Fruit fly (Drosophila melanogaster): ENCODE results near the gene Nepl6.
A peak's percentile ranks its signal among the peaks of the same experiment; 100 is the strongest.

The Nepl6 gene

dm6 chr2L:6343084-6343873, 42.0 kb downstream of the Nepl6 start (continued):
- TF ChIP-seq CG2129 (GFP tag; IDR thresholded peaks at IDR 0.05; ENCODE audit: partially characterized antibody) (no peak), CG4328 (GFP tag; optimal IDR thresholded peaks at IDR 0.05) (no peak), Bgb (GFP tag; IDR thresholded peaks at IDR 0.05; ENCODE audit: partially characterized antibody) (peak; percentile 46), pzg (GFP tag; optimal IDR thresholded peaks at IDR 0.05) (peak; percentile 90), yki (optimal IDR thresholded peaks at IDR 0.05) (no peak), mirr (GFP tag; optimal IDR thresholded peaks at IDR 0.05) (peak; percentile 100), Meics (GFP tag; optimal IDR thresholded peaks at IDR 0.05) (peak; percentile 5), Pdp1 (GFP tag; optimal IDR thresholded peaks at IDR 0.05) (peak in 1 of 2 experiments; percentile 99), CG17186 (GFP tag; optimal IDR thresholded peaks at IDR 0.05) (peak; percentile 77), sr (GFP tag; IDR thresholded peaks at IDR 0.05) (no peak), bbx (GFP tag; IDR thresholded peaks at IDR 0.05; ENCODE audit: partially characterized antibody) (peak; percentile 50), CG8290 (GFP tag; optimal IDR thresholded peaks at IDR 0.05) (no peak), CG8290 (tag; optimal IDR thresholded peaks at IDR 0.05) (peak in 1 of 2 experiments; percentile 56), Xbp1 (GFP tag; optimal IDR thresholded peaks at IDR 0.05) (peak; percentile 12), z (GFP tag; IDR thresholded peaks at IDR 0.05) (no peak), CG18599 (GFP tag; optimal IDR thresholded peaks at IDR 0.05) (peak; percentile 43), jigr1 (GFP tag; IDR thresholded peaks at IDR 0.05) (no peak), Hr51 (GFP tag; optimal IDR thresholded peaks at IDR 0.05) (no peak), CG1792 (GFP tag; optimal IDR thresholded peaks at IDR 0.05) (peak; percentile 7), vvl (GFP tag; IDR thresholded peaks at IDR 0.05) (peak; percentile 68), CG31224 (GFP tag; IDR thresholded peaks at IDR 0.05) (no peak), CG8765 (GFP tag; IDR thresholded peaks at IDR 0.05) (0 out of 2 replicates have a peak, but pooled peaks have one; percentile 16), nerfin-1 (tag; optimal IDR thresholded peaks at IDR 0.05) (peak; percentile 68), CG10209 (GFP tag; optimal IDR thresholded peaks at IDR 0.05) (no peak), row (GFP tag; IDR thresholded peaks at IDR 0.05) (peak; percentile 14; the same call in 1 of the 3 replicates), CG4282 (GFP tag; optimal IDR thresholded peaks at IDR 0.05) (no peak), jumu (GFP tag; optimal IDR thresholded peaks at IDR 0.05) (no peak), Mes4 (GFP tag; optimal IDR thresholded peaks at IDR 0.05) (no peak), CG9797 (GFP tag; optimal IDR thresholded peaks at IDR 0.05) (peak; percentile 44), Sry-δ (GFP tag; optimal IDR thresholded peaks at IDR 0.05) (peak; percentile 31), CG17802 (tag; optimal IDR thresholded peaks at IDR 0.05) (no peak), ro (GFP tag; IDR thresholded peaks at IDR 0.05) (no peak), CG15601 (tag; optimal IDR thresholded peaks at IDR 0.05) (peak; percentile 80), slp2 (GFP tag; optimal IDR thresholded peaks at IDR 0.05) (peak; percentile 12), crc (GFP tag; optimal IDR thresholded peaks at IDR 0.05) (no peak), Hmr (GFP tag; optimal IDR thresholded peaks at IDR 0.05) (peak; percentile 2), Dref (GFP tag; IDR thresholded peaks at IDR 0.05) (peak; percentile 44), CG17361 (GFP tag; IDR thresholded peaks at IDR 0.05) (no peak), CG18619 (GFP tag; optimal IDR thresholded peaks at IDR 0.05) (no peak), stwl (tag; optimal IDR thresholded peaks at IDR 0.05) (peak; percentile 65), Hey (tag; optimal IDR thresholded peaks at IDR 0.05) (peak; percentile 60), dmrt99B (tag; optimal IDR thresholded peaks at IDR 0.05) (no peak), CG7271 (tag; optimal IDR thresholded peaks at IDR 0.05) (no peak), phol (tag; optimal IDR thresholded peaks at IDR 0.05) (peak; percentile 17), CG5180 (GFP tag; optimal IDR thresholded peaks at IDR 0.05) (no peak), CG13424 (tag; optimal IDR thresholded peaks at IDR 0.05) (no peak), gcm2 (GFP tag; optimal IDR thresholded peaks at IDR 0.05) (no peak), CG6813 (GFP tag; optimal IDR thresholded peaks at IDR 0.05) (no peak), NFAT (GFP tag; IDR thresholded peaks at IDR 0.05) (peak; percentile 87)

All from whole organism, embryonic.